Worm (Caenorhabditis elegans) whole organism, late embryonic: ENCODE measurements around the gene C14A6.13.

ENCODE experiments used
- C08G9.2 ChIP-seq: sonication (generic microtip); optimal IDR thresholded peaks from 2 replicates; lab custom pipeline; 2016; ENCODE audit warnings: mild to moderate bottlenecking, missing genetic modification characterization, moderate library complexity, missing compliant biosample characterization
- C38D4.7 ChIP-seq: fragments of 200-800 bp; sonication (Bioruptor generic); optimal IDR thresholded peaks from 2 replicates; lab custom pipeline; 2018; ENCODE audit warnings: mild to moderate bottlenecking, missing genetic modification characterization, moderate library complexity, missing compliant biosample characterization
- T23F11.4 ChIP-seq: fragments of 200-800 bp; sonication (Bioruptor generic); optimal IDR thresholded peaks from 2 replicates; lab custom pipeline; 2018; ENCODE audit warnings: mild to moderate bottlenecking, missing genetic modification characterization, missing compliant biosample characterization
- ceh-14 ChIP-seq: sonication (generic microtip); optimal IDR thresholded peaks from 2 replicates; lab custom pipeline; 2016; ENCODE audit warnings: missing genotype, missing genetic modification characterization, missing compliant biosample characterization
- ceh-2 ChIP-seq: sonication (generic microtip); optimal IDR thresholded peaks from 2 replicates; lab custom pipeline; 2016; ENCODE audit warnings: missing genotype, missing genetic modification characterization, missing compliant biosample characterization
- ceh-31 ChIP-seq: sonication (generic microtip); optimal IDR thresholded peaks from 2 replicates; lab custom pipeline; 2016; ENCODE audit warnings: missing genetic modification characterization, missing compliant biosample characterization
- ceh-48 ChIP-seq: sonication (generic microtip); optimal IDR thresholded peaks from 2 replicates; lab custom pipeline; 2016; ENCODE audit warnings: missing genetic modification characterization, inconsistent platforms, missing compliant biosample characterization
- ceh-6 ChIP-seq: fragments of 200-800 bp; sonication (Bioruptor generic); optimal IDR thresholded peaks from 2 replicates; lab custom pipeline; 2018; ENCODE audit warnings: mild to moderate bottlenecking, missing genetic modification characterization, missing compliant biosample characterization
- ceh-9 ChIP-seq: sonication (generic microtip); optimal IDR thresholded peaks from 2 replicates; lab custom pipeline; 2016; ENCODE audit warnings: mild to moderate bottlenecking, missing genetic modification characterization, inconsistent platforms, missing compliant biosample characterization
- che-1 ChIP-seq: sonication (generic microtip); optimal IDR thresholded peaks from 2 replicates; lab custom pipeline; 2016; ENCODE audit warnings: mild to moderate bottlenecking, missing genetic modification characterization, missing compliant biosample characterization
- dmd-4 ChIP-seq: sonication (generic microtip); optimal IDR thresholded peaks from 2 replicates; lab custom pipeline; 2016; ENCODE audit warnings: borderline replicate concordance, missing genetic modification characterization, missing compliant biosample characterization
- elt-4 ChIP-seq: sonication (generic microtip); optimal IDR thresholded peaks from 2 replicates; lab custom pipeline; 2016; ENCODE audit warnings: missing genetic modification characterization, missing compliant biosample characterization
- ets-4 ChIP-seq: sonication (generic microtip); optimal IDR thresholded peaks from 2 replicates; lab custom pipeline; 2016; ENCODE audit warnings: missing genetic modification characterization, missing compliant biosample characterization
- eyg-1 ChIP-seq: sonication (generic microtip); optimal IDR thresholded peaks from 2 replicates; lab custom pipeline; 2016; ENCODE audit warnings: missing genotype, missing genetic modification characterization, missing compliant biosample characterization
- fax-1 ChIP-seq: sonication (generic microtip); optimal IDR thresholded peaks from 2 replicates; lab custom pipeline; 2016; ENCODE audit warnings: missing genotype, missing genetic modification characterization, missing compliant biosample characterization
- fkh-10 ChIP-seq: fragments of 150-350 bp; optimal IDR thresholded peaks from 2 replicates; lab custom pipeline; 2014; ENCODE audit warnings: missing biosample characterization, missing genetic modification reagents, missing genetic modification characterization
- hlh-13 ChIP-seq: fragments of 200-800 bp; sonication (Bioruptor generic); optimal IDR thresholded peaks from 2 replicates; lab custom pipeline; 2018; ENCODE audit warnings: mild to moderate bottlenecking, missing genetic modification characterization, missing compliant biosample characterization
- hlh-15 ChIP-seq: sonication (generic microtip); optimal IDR thresholded peaks from 2 replicates; lab custom pipeline; 2016; ENCODE audit warnings: missing genetic modification characterization, missing compliant biosample characterization
- hlh-8 ChIP-seq: sonication (generic microtip); optimal IDR thresholded peaks from 2 replicates; lab custom pipeline; 2016; ENCODE audit warnings: missing genotype, missing genetic modification characterization, missing compliant biosample characterization
- lim-6 ChIP-seq: sonication (generic microtip); optimal IDR thresholded peaks from 2 replicates; lab custom pipeline; 2016; ENCODE audit warnings: missing genetic modification characterization, missing compliant biosample characterization
- madf-2 ChIP-seq: sonication (generic microtip); optimal IDR thresholded peaks from 2 replicates; lab custom pipeline; 2017; ENCODE audit warnings: missing genetic modification characterization, missing compliant biosample characterization
- mec-3 ChIP-seq: sonication (generic microtip); optimal IDR thresholded peaks from 2 replicates; lab custom pipeline; 2016; ENCODE audit warnings: borderline replicate concordance, missing genetic modification characterization, missing compliant biosample characterization
- nhr-232 ChIP-seq: sonication (generic microtip); optimal IDR thresholded peaks from 2 replicates; lab custom pipeline; 2016; ENCODE audit warnings: missing genetic modification characterization, missing compliant biosample characterization
- pag-3 ChIP-seq: sonication (generic microtip); optimal IDR thresholded peaks from 2 replicates; lab custom pipeline; 2016; ENCODE audit warnings: missing compliant biosample characterization, missing genetic modification characterization, borderline replicate concordance
- pax-1 ChIP-seq: fragments of 150-350 bp; optimal IDR thresholded peaks from 2 replicates; lab custom pipeline; 2014; ENCODE audit warnings: missing biosample characterization, missing genetic modification characterization
- pha-4 ChIP-seq: fragments of 150-350 bp; optimal IDR thresholded peaks from 2 replicates; lab custom pipeline; 2018; ENCODE audit warnings: missing biosample characterization, missing genetic modification reagents, missing genetic modification characterization
- pqm-1 ChIP-seq: sonication (generic microtip); optimal IDR thresholded peaks from 2 replicates; lab custom pipeline; 2016; ENCODE audit warnings: missing genetic modification characterization, missing compliant biosample characterization
- pros-1 ChIP-seq: fragments of 150-350 bp; optimal IDR thresholded peaks from 2 replicates; lab custom pipeline; 2014; ENCODE audit warnings: missing biosample characterization, missing genetic modification reagents, missing genetic modification characterization
- ref-2 ChIP-seq: sonication (generic microtip); optimal IDR thresholded peaks from 2 replicates; lab custom pipeline; 2016; ENCODE audit warnings: missing genetic modification characterization, missing compliant biosample characterization
- rnt-1 ChIP-seq: sonication (generic microtip); optimal IDR thresholded peaks from 2 replicates; lab custom pipeline; 2016; ENCODE audit warnings: missing genetic modification characterization, missing compliant biosample characterization
- sdc-2 ChIP-seq: sonication (generic microtip); optimal IDR thresholded peaks from 2 replicates; lab custom pipeline; 2016; ENCODE audit warnings: missing genotype, missing genetic modification characterization, missing compliant biosample characterization
- syd-9 ChIP-seq: sonication (generic microtip); optimal IDR thresholded peaks from 2 replicates; lab custom pipeline; 2016; ENCODE audit warnings: mild to moderate bottlenecking, missing genetic modification characterization, moderate library complexity, missing compliant biosample characterization
- tbx-7 ChIP-seq: sonication (generic microtip); optimal IDR thresholded peaks from 2 replicates; lab custom pipeline; 2016; ENCODE audit warnings: missing genotype, missing genetic modification characterization, missing compliant biosample characterization
- unc-3 ChIP-seq, 2 experiments: fragments of 200-800 bp in 1 of 2; sonication (Bioruptor generic) in 1 of 2; sonication (generic microtip) in 1 of 2; conservative IDR thresholded peaks in 1 of 2; optimal IDR thresholded peaks in 1 of 2; 2 replicates each; pipeline versions ENCODE4 v1.3.6 to Lab custom; 2016 to 2022; ENCODE audit warnings: missing compliant biosample characterization in 2 of 2, missing genetic modification characterization in 2 of 2, missing genetic modification reagents in 1 of 2
- unc-86 ChIP-seq: sonication (generic microtip); optimal IDR thresholded peaks from 2 replicates; lab custom pipeline; 2016; ENCODE audit warnings: missing genetic modification characterization, missing compliant biosample characterization
- ztf-16 ChIP-seq: sonication (generic microtip); optimal IDR thresholded peaks from 2 replicates; lab custom pipeline; 2017; ENCODE audit warnings: missing genetic modification characterization, missing compliant biosample characterization

C14A6.13 gene

DNA sequence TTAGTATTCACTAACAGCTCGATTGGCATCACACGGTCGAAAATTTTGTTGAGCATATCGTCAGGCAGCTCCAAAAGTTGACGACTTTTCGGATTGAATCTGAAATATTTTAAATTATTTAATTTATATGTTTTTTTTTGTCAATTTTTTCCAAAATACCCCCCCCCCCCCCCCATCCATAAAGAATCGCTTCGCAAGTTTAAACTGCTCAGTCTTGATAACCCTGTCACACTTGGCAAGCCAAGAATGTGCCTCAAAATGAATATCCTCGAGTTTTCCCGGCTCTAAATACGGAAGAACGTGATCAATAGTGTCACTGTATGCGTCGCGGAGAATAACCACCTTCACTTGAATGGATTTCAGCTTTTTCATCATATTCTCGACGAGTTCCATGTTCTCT, 28.0 kb downstream of the C14A6.13 start, which contains the start of gene Y37H2A.18:
TSS of gene Y37H2A.18 (minus strand) at position 101 of the 400 bp plus-strand sequence.
- no peak for TF ChIP-seq fax-1 (tag; lab: Kevin White, UChicago)
- TF ChIP-seq che-1, result no peak
- TF ChIP-seq pqm-1 (tag; lab: Kevin White, UChicago), result no peak
- TF ChIP-seq, all 69 proteins: peak for 0

DNA sequence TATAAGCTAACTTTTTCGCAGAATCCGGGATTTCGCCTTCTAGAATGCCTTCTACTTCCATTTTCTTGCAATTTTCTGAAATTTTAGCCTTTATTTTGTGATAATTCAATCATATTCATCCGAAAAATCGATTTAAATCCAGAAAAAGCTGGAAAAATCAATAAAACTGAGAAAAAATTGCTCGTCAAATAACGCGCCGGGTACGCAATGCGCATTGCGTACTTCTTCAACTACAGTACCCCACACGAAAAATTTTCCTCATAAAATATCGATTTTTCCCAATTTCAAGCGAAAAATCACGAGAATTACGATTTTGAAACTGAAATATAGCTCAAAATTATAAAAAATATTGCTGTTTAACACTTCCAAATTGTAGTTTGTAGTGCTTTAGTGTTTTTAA, 30.1 kb downstream of the C14A6.13 start, which contains the start of gene Y37H2A.12:
TSS of gene Y37H2A.12 (minus strand) at position 81 of the 400 bp plus-strand sequence.
- TF ChIP-seq ets-4 (tag; lab: Kevin White, UChicago) (no peak), T23F11.4 (GFP tag; lab: Kevin White, UChicago) (no peak)

DNA sequence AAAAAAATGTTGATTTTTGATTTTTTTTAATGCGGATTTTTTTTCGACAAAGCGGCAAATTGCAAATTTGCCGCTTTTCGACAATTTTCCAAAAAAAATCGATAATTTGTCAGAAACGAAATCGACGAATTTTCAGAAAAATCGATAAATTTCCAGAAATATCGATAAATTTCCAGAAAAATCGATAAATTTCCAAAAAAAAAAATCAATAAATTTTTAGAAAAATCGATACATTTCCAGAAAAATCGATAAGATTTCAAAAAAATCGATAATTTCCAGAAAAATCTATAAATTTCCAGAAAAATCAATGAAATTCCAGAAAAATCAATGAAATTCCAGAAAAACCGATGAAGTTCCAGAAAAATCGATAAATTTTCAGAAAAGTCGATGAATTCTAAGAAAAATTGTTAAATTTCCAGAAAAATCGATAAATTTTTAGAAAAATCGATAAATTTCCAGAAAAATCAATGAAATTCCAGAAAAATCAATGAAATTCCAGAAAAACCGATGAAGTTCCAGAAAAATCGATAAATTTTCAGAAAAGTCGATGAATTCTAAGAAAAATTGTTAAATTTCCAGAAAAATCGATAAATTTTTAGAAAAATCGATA, 31.4 kb downstream of the C14A6.13 start:
- TF ChIP-seq ceh-48 (tag; lab: Kevin White, UChicago), result peak; percentile 55
- TF ChIP-seq, all 69 proteins: peak for 1; not testable (repeated sequence) for 68

DNA sequence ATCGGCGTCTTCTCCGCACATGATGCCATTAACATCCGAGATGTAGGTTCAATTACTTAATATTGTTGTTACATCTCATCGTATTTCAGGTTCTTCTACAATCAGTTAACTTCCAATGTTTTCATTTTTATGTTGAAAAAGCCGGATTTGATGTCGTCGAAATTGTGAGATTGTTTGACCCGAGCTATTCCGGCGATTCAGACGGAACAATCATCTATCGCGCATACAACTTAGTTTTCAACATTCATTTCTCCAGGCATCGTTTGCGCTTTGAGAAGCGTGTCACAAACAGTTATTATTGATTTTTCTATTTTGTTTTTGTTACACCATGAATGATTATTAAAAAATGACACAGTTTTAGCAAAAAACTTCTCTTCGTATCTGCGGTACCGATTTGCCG, 32.6 kb downstream of the C14A6.13 start:
- TF ChIP-seq ref-2 (tag; lab: Kevin White, UChicago) (no peak), elt-4 (tag; lab: Kevin White, UChicago) (no peak), dmd-4 (tag; lab: Kevin White, UChicago) (no peak), pha-4 (no peak), eyg-1 (no peak), ztf-16 (tag; lab: Kevin White, UChicago) (no peak), unc-86 (tag; lab: Kevin White, UChicago) (no peak)

DNA sequence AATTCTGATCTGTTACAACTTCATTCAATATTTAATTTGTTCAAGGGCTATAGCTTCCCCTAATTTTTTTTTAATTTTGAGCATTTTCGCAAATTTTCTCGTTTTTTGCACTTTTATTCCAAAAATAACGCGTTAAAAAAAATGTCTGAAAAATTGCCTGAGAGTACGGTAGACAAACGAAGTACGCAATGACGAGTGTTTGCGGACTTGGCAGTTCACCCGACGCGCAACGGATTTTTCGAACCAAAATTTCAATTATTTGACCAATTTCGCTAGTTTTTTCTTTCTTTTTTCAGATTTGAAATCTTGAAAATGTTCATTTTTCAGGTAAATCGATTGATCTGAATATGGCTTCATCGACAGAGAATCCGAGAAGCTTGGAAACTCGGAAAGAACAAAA, 33.9 kb downstream of the C14A6.13 start, which contains the start of gene fbxa-211:
TSS of gene fbxa-211 (plus strand) at position 328 of the 400 bp plus-strand sequence.
- TF ChIP-seq pros-1 (tag; lab: Kevin White, UChicago) (no peak), elt-4 (tag; lab: Kevin White, UChicago) (no peak), ceh-6 (GFP tag; lab: Kevin White, UChicago) (no peak), nhr-232 (no peak), pax-1 (tag; lab: Kevin White, UChicago) (no peak), syd-9 (tag; lab: Kevin White, UChicago) (no peak), rnt-1 (tag; lab: Kevin White, UChicago) (no peak), dmd-4 (tag; lab: Kevin White, UChicago) (no peak), ceh-9 (no peak), hlh-15 (tag; lab: Kevin White, UChicago) (no peak)

DNA sequence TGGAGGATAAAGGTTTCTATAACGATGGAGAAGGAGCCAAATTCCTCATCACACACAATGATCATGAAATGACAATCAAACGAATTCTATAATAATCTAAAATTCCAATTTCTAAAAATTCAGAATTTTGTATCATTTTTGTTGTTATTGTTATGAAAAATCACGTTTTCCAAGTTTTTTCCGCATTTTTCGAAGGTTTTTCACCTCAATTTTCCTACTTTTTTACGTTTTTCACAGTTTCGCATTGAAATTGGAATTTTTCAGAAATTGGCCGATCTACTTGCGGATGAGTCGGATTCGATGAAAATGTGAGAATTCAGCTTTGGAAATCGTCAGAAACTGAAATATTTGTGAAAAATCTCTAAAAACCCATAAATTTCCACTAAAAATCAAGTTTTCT, 36.1 kb downstream of the C14A6.13 start, which contains the start of gene fbxa-210:
TSS of gene fbxa-210 (plus strand) at position 301 of the 400 bp plus-strand sequence.
- TF ChIP-seq ceh-31, result no peak
- TF ChIP-seq nhr-232, result no peak
- TF ChIP-seq rnt-1 (tag; lab: Kevin White, UChicago), result no peak
- no peak for TF ChIP-seq hlh-13
- no peak for TF ChIP-seq pag-3
- no peak for TF ChIP-seq dmd-4 (tag; lab: Kevin White, UChicago)
- TF ChIP-seq T23F11.4 (GFP tag; lab: Kevin White, UChicago), result no peak
- TF ChIP-seq ztf-16 (tag; lab: Kevin White, UChicago), result no peak
- no peak for TF ChIP-seq pha-4
- TF ChIP-seq pqm-1 (tag; lab: Kevin White, UChicago), result no peak
- TF ChIP-seq elt-4 (tag; lab: Kevin White, UChicago), result no peak
- TF ChIP-seq, all 69 proteins: peak for 0

DNA sequence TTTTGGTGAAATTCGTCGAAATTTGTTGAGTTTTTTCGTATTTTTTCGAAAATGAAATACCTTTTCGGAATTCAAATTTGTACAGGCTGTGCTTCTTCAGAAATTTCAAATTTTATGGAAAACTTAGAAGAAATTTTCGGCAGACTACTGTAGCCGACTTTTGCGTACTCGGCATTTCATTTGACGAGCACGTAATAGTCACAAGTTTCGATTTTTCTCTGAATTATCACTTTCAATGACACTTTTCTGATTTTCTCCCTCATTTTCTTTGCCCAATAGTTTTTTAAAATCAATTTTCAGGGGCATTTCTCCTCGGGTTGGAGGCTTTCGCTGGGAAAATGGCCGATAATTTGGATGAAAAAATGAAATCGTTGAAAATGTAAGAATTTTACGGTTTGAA, 37.5 kb downstream of the C14A6.13 start, which contains the start of gene fbxa-107:
TSS of gene fbxa-107 (plus strand) at position 301 of the 400 bp plus-strand sequence.
- no peak for TF ChIP-seq sdc-2
- no peak for TF ChIP-seq madf-2 (tag; lab: Kevin White, UChicago)
- TF ChIP-seq hlh-8 (tag; lab: Kevin White, UChicago), result no peak
- no peak for TF ChIP-seq unc-3 (GFP tag; conservative IDR thresholded peaks at IDR 0.05; lab: Robert Waterston, UW)
- no peak for TF ChIP-seq unc-3 (tag; optimal IDR thresholded peaks at IDR 0.05; lab: Kevin White, UChicago)
- no peak for TF ChIP-seq ets-4 (tag; lab: Kevin White, UChicago)
- no peak for TF ChIP-seq fkh-10
- TF ChIP-seq tbx-7 (tag; lab: Kevin White, UChicago), result no peak
- no peak for TF ChIP-seq ceh-14 (tag; lab: Kevin White, UChicago)
- TF ChIP-seq che-1, result no peak
- TF ChIP-seq ceh-2, result no peak
- no peak for TF ChIP-seq C38D4.7 (GFP tag; lab: Kevin White, UChicago)
- TF ChIP-seq fax-1 (tag; lab: Kevin White, UChicago), result no peak
- TF ChIP-seq mec-3 (tag; lab: Kevin White, UChicago), result no peak
- no peak for TF ChIP-seq C08G9.2
- no peak for TF ChIP-seq lim-6 (tag; lab: Kevin White, UChicago)
- TF ChIP-seq pag-3, result no peak
